Fruit fly (Drosophila melanogaster): ENCODE results near the gene Fadd.

DNA sequence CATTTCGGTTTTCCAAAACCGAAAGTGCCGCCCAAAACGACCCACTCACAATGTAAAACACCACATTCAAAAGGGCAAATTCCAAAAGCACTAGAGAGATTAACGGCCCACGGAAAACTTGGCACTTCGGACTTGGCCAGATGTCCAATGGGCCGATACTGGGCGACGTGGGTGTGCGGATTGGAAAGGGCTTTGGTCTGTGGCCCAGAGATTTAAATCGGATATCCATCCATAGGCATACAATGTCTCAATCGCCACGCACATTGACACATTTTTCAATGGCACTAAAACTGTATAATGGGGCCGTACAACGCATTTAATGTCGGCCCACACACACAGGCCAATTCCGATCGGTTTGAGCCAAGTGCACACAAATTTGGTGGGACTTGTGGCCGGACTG lies 6.1 kb downstream of the Fadd start:
- TF ChIP-seq CG1620 (GFP tag; optimal IDR thresholded peaks at IDR 0.05) (no peak), toe (GFP tag; optimal IDR thresholded peaks at IDR 0.05) (no peak), Crg-1 (GFP tag; optimal IDR thresholded peaks at IDR 0.05) (no peak), CG7045 (GFP tag; optimal IDR thresholded peaks at IDR 0.05) (no peak), ovo (GFP tag; optimal IDR thresholded peaks at IDR 0.05) (no peak), CG12768 (GFP tag; optimal IDR thresholded peaks at IDR 0.05) (no peak), kay (GFP tag; ENCODE audit: borderline replicate concordance) (no peak)

Measured in whole organism, adult.